Worm (Caenorhabditis elegans) whole organism, L1 larva: ENCODE results near the gene fln-1.

Source experiments
- ceh-88 ChIP-seq: fragments of 200-800 bp; sonication (Bioruptor generic); IDR thresholded peaks from 2 replicates; pipeline ENCODE4 v1.3.6; 2022; ENCODE audit warnings: missing genetic modification characterization, missing compliant biosample characterization
- ceh-90 ChIP-seq: sonication (generic microtip); optimal IDR thresholded peaks from 2 replicates; lab custom pipeline; 2016; ENCODE audit warnings: missing genetic modification characterization, missing compliant biosample characterization
- lin-13 ChIP-seq: fragments of 150-350 bp; optimal IDR thresholded peaks from 2 replicates; lab custom pipeline; 2014; ENCODE audit warnings: missing biosample characterization, missing genetic modification reagents, missing genetic modification characterization
- lin-39 ChIP-seq: fragments of 150-350 bp; optimal IDR thresholded peaks from 2 replicates; lab custom pipeline; 2014; ENCODE audit warnings: missing biosample characterization, missing genetic modification reagents, missing genetic modification characterization
- nhr-76 ChIP-seq: sonication (generic microtip); optimal IDR thresholded peaks from 2 replicates; lab custom pipeline; 2017; ENCODE audit warnings: missing biosample characterization, missing genetic modification characterization
- snpc-4 ChIP-seq: fragments of 150-350 bp; optimal IDR thresholded peaks from 2 replicates; lab custom pipeline; 2014; ENCODE audit warnings: missing biosample characterization, missing genetic modification characterization

ce11 chrIV:409935-410334 lies 34.1 kb upstream of the fln-1 start, which contains the start of gene kgb-1:
- no peak for TF ChIP-seq snpc-4 (tag; lab: Kevin White, UChicago)
- no peak for TF ChIP-seq ceh-90 (tag; lab: Kevin White, UChicago)
- TF ChIP-seq nhr-76 (tag; lab: Kevin White, UChicago): no peak
- TF ChIP-seq ceh-88 (GFP tag; lab: Robert Waterston, UW): no peak
- TF ChIP-seq lin-13 (GFP tag; lab: Kevin White, UChicago): no peak
- no peak for TF ChIP-seq lin-39
